Worm (Caenorhabditis elegans) whole organism, midembryonic: ENCODE measurements around the gene col-179.

Source experiments
- klf-2 ChIP-seq: fragments of 200-800 bp; sonication (Bioruptor generic); conservative IDR thresholded peaks from 2 replicates; pipeline ENCODE4 v1.3.6; 2022; ENCODE audit warnings: missing genetic modification reagents, missing genetic modification characterization, missing compliant biosample characterization
- med-1 ChIP-seq: sonication (generic microtip); optimal IDR thresholded peaks from 2 replicates; lab custom pipeline; 2017; ENCODE audit warnings: missing genetic modification characterization, mild to moderate bottlenecking, missing compliant biosample characterization, antibody characterized with exemption, missing genetic modification reagents; ENCODE audit not compliant: insufficient read depth

ce11 chrX:11162778-11163584 lies 38.3 kb upstream of the col-179 start:
- TF ChIP-seq klf-2 (GFP tag; lab: Robert Waterston, UW) = no peak
- TF ChIP-seq med-1 = no peak
